Worm (Caenorhabditis elegans) whole organism, mixed stage, embryonic: Measurements from ENCODE around the gene W02B3.4.

Experiments used
- ceh-39 ChIP-seq: fragments of 150-350 bp; optimal IDR thresholded peaks from 2 replicates; lab custom pipeline; 2014; ENCODE audit warnings: missing biosample characterization, missing genetic modification characterization
- mab-5 ChIP-seq: fragments of 150-350 bp; optimal IDR thresholded peaks from 2 replicates; lab custom pipeline; 2014; ENCODE audit warnings: missing biosample characterization, missing genetic modification characterization
- mep-1 ChIP-seq: fragments of 150-350 bp; optimal IDR thresholded peaks from 2 replicates; lab custom pipeline; 2017; ENCODE audit warnings: missing biosample characterization, missing genetic modification reagents, missing genetic modification characterization, inconsistent platforms
- nhr-12 ChIP-seq: fragments of 150-350 bp; optimal IDR thresholded peaks from 2 replicates; lab custom pipeline; 2014; ENCODE audit warnings: missing biosample characterization, missing genetic modification characterization
- nhr-28 ChIP-seq: fragments of 150-350 bp; optimal IDR thresholded peaks from 2 replicates; lab custom pipeline; 2014; ENCODE audit warnings: missing biosample characterization, missing genetic modification characterization
- pha-4 ChIP-seq: fragments of 150-350 bp; optimal IDR thresholded peaks from 2 replicates; lab custom pipeline; 2018; ENCODE audit warnings: missing biosample characterization, missing genetic modification reagents, missing genetic modification characterization
- snpc-4 ChIP-seq: fragments of 150-350 bp; optimal IDR thresholded peaks from 2 replicates; lab custom pipeline; 2014; ENCODE audit warnings: missing biosample characterization, missing genetic modification characterization
- unc-120 ChIP-seq: sonication (generic microtip); optimal IDR thresholded peaks from 2 replicates; lab custom pipeline; 2017; ENCODE audit warnings: missing genetic modification characterization, missing compliant biosample characterization; ENCODE audit not compliant: poor library complexity, severe bottlenecking
- unc-62 ChIP-seq: fragments of 150-350 bp; optimal IDR thresholded peaks from 2 replicates; lab custom pipeline; 2014; ENCODE audit warnings: missing biosample characterization, missing genetic modification reagents, missing genetic modification characterization
- ztf-11 ChIP-seq: fragments of 150-350 bp; optimal IDR thresholded peaks from 2 replicates; lab custom pipeline; 2014; ENCODE audit warnings: missing biosample characterization, missing genetic modification characterization

ce11 chrIII:698814-699213, 15.6 kb upstream of the W02B3.4 start:
- TF ChIP-seq snpc-4 (tag; lab: Kevin White, UChicago) = no peak
- no peak for TF ChIP-seq pha-4 (tag; lab: Kevin White, UChicago)
- TF ChIP-seq unc-120 (tag; lab: Kevin White, UChicago) = no peak
- TF ChIP-seq unc-62 (GFP tag; lab: Kevin White, UChicago) = no peak
- no peak for TF ChIP-seq ztf-11 (tag; lab: Kevin White, UChicago)
- TF ChIP-seq ceh-39 (tag; lab: Kevin White, UChicago) = no peak
- TF ChIP-seq mab-5 (tag; lab: Kevin White, UChicago) = no peak
- TF ChIP-seq mep-1 (tag; lab: Kevin White, UChicago) = no peak
- no peak for TF ChIP-seq nhr-12
- TF ChIP-seq nhr-28 (tag; lab: Kevin White, UChicago) = no peak
